Worm (Caenorhabditis elegans) whole organism, late embryonic: ENCODE measurements around the gene mnk-1.

Source experiments
- ama-1 ChIP-seq: fragments of 150-350 bp; optimal IDR thresholded peaks from 2 replicates; lab custom pipeline; 2014
- ceh-34 ChIP-seq: sonication (generic microtip); optimal IDR thresholded peaks from 2 replicates; lab custom pipeline; 2016; ENCODE audit warnings: mild to moderate bottlenecking, missing genetic modification characterization, missing compliant biosample characterization
- elt-2 ChIP-seq: sonication (generic microtip); optimal IDR thresholded peaks from 2 replicates; lab custom pipeline; 2016; ENCODE audit warnings: missing genetic modification reagents, missing genetic modification characterization, missing compliant biosample characterization
- elt-4 ChIP-seq: sonication (generic microtip); optimal IDR thresholded peaks from 2 replicates; lab custom pipeline; 2016; ENCODE audit warnings: missing genetic modification characterization, missing compliant biosample characterization
- fkh-10 ChIP-seq: fragments of 150-350 bp; optimal IDR thresholded peaks from 2 replicates; lab custom pipeline; 2014; ENCODE audit warnings: missing biosample characterization, missing genetic modification reagents, missing genetic modification characterization
- hlh-30 ChIP-seq: sonication (generic microtip); optimal IDR thresholded peaks from 2 replicates; lab custom pipeline; 2017; ENCODE audit warnings: antibody characterized with exemption, missing genetic modification characterization, missing compliant biosample characterization; ENCODE audit not compliant: insufficient read depth
- lin-11 ChIP-seq: fragments of 200-800 bp; sonication (Bioruptor generic); optimal IDR thresholded peaks from 2 replicates; lab custom pipeline; 2018; ENCODE audit warnings: mild to moderate bottlenecking, missing genetic modification characterization, missing compliant biosample characterization
- sox-4 ChIP-seq: sonication (generic microtip); optimal IDR thresholded peaks from 2 replicates; lab custom pipeline; 2017; ENCODE audit warnings: mild to moderate bottlenecking, missing genetic modification characterization, inconsistent platforms, missing compliant biosample characterization
- unc-86 ChIP-seq: sonication (generic microtip); optimal IDR thresholded peaks from 2 replicates; lab custom pipeline; 2016; ENCODE audit warnings: missing genetic modification characterization, missing compliant biosample characterization

DNA sequence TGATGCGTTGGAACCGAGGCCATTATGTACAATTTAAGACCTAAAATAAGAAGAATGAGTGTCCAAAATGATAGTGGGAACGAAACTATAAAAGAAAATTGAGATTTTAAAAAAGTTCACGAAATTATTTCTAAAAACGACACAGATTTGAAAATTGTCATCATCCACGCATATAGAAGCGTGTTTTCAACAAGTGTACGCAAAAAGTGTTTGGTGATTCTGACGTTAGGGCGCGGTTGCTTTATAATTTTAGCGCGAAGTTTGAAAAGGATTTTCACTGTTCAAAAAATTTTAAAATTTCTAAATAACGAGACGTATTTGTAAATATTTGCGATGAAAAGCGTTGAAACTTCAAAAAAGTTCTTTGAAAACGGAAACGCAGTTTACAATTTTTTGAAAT lies 8.5 kb upstream of the mnk-1 start, which contains the start of gene cdc-48.1:
- TF ChIP-seq hlh-30 (tag; lab: Kevin White, UChicago) (peak; percentile 89), ama-1 (lab: Kevin White, UChicago) (no peak), sox-4 (tag; lab: Kevin White, UChicago) (peak; percentile 68), fkh-10 (GFP tag; lab: Kevin White, UChicago) (peak; percentile 92), lin-11 (tag; lab: Kevin White, UChicago) (peak; percentile 70), elt-2 (tag; lab: Kevin White, UChicago) (peak; percentile 96), ceh-34 (tag; lab: Kevin White, UChicago) (peak; percentile 99), unc-86 (peak; percentile 97), elt-4 (tag; lab: Kevin White, UChicago) (no peak)
